Fruit fly (Drosophila melanogaster) whole organism, pupa: ENCODE data around the gene TRAM.

Experiments used
- CG10348 ChIP-seq: fragments of 200-800 bp; sonication (Bioruptor generic); IDR thresholded peaks from 2 replicates; pipeline ENCODE4 v1.3.6; 2022; ENCODE audit warnings: missing biosample characterization, missing genetic modification characterization
- CG12605 ChIP-seq: fragments of 200-800 bp; sonication (Bioruptor generic); IDR thresholded peaks from 2 replicates; pipeline ENCODE4 v1.3.6; 2022; ENCODE audit warnings: missing biosample characterization, missing genetic modification characterization
- CG13204 ChIP-seq: fragments of 200-800 bp; sonication (Bioruptor generic); optimal IDR thresholded peaks from 2 replicates; lab custom pipeline; 2018; ENCODE audit warnings: missing biosample characterization, mild to moderate bottlenecking, missing genetic modification characterization, moderate library complexity
- CG14655 ChIP-seq: fragments of 200-800 bp; sonication (Bioruptor generic); optimal IDR thresholded peaks from 3 replicates; lab custom pipeline; 2017; ENCODE audit warnings: mild to moderate bottlenecking, missing biosample characterization, missing genetic modification reagents, missing genetic modification characterization
- CG15710 ChIP-seq: fragments of 200-800 bp; sonication (Bioruptor generic); optimal IDR thresholded peaks from 2 replicates; lab custom pipeline; 2018; ENCODE audit warnings: missing biosample characterization, mild to moderate bottlenecking, missing genetic modification characterization, moderate library complexity
- CG17806 ChIP-seq: fragments of 200-800 bp; sonication (Bioruptor generic); optimal IDR thresholded peaks from 2 replicates; lab custom pipeline; 2018; ENCODE audit warnings: missing biosample characterization, mild to moderate bottlenecking, missing genetic modification characterization, moderate library complexity
- CG32121 ChIP-seq: fragments of 200-800 bp; sonication (Bioruptor generic); IDR thresholded peaks from 2 replicates; pipeline ENCODE4 v1.3.6; 2022; ENCODE audit warnings: missing biosample characterization, missing genetic modification characterization
- CG34367 ChIP-seq: fragments of 200-800 bp; sonication (Bioruptor generic); optimal IDR thresholded peaks from 2 replicates; lab custom pipeline; 2018; ENCODE audit warnings: missing biosample characterization, mild to moderate bottlenecking, missing genetic modification characterization
- CG4496 ChIP-seq: fragments of 200-800 bp; sonication (Bioruptor generic); IDR thresholded peaks from 3 replicates; pipeline ENCODE4 v1.3.6; 2022; ENCODE audit warnings: missing biosample characterization, missing genetic modification characterization
- CG8159 ChIP-seq: fragments of 200-800 bp; sonication (Bioruptor generic); optimal IDR thresholded peaks from 3 replicates; lab custom pipeline; 2018; ENCODE audit warnings: missing biosample characterization, mild to moderate bottlenecking, missing genetic modification characterization, moderate library complexity
- CG8301 ChIP-seq: fragments of 200-800 bp; sonication (Bioruptor generic); optimal IDR thresholded peaks from 2 replicates; lab custom pipeline; 2018; ENCODE audit warnings: missing biosample characterization, mild to moderate bottlenecking, missing genetic modification characterization
- CG9948 ChIP-seq: fragments of 200-800 bp; sonication (Bioruptor generic); optimal IDR thresholded peaks from 2 replicates; lab custom pipeline; 2018; ENCODE audit warnings: missing biosample characterization, mild to moderate bottlenecking, missing genetic modification characterization, moderate library complexity
- D1 ChIP-seq: fragments of 200-800 bp; sonication (Bioruptor generic); optimal IDR thresholded peaks from 2 replicates; lab custom pipeline; 2018; ENCODE audit warnings: missing biosample characterization, mild to moderate bottlenecking, missing genetic modification characterization, moderate library complexity
- EcR ChIP-seq: fragments of 200-800 bp; sonication (Bioruptor generic); optimal IDR thresholded peaks from 3 replicates; lab custom pipeline; 2019; ENCODE audit warnings: missing biosample characterization, missing genetic modification characterization, mild to moderate bottlenecking, moderate library complexity, missing genetic modification reagents
- Ets98B ChIP-seq: fragments of 200-800 bp; sonication (Bioruptor generic); IDR thresholded peaks from 2 replicates; pipeline ENCODE4 v1.3.6; 2022; ENCODE audit warnings: missing biosample characterization, missing genetic modification characterization
- Pif1A ChIP-seq: fragments of 200-800 bp; sonication (Bioruptor generic); optimal IDR thresholded peaks from 3 replicates; lab custom pipeline; 2016; ENCODE audit warnings: missing biosample characterization, missing genetic modification characterization
- Pif1B ChIP-seq: fragments of 200-800 bp; sonication (Bioruptor generic); optimal IDR thresholded peaks from 3 replicates; lab custom pipeline; 2016; ENCODE audit warnings: missing biosample characterization, missing genetic modification characterization
- Snoo ChIP-seq: fragments of 200-800 bp; sonication (Bioruptor generic); optimal IDR thresholded peaks from 3 replicates; lab custom pipeline; 2017; ENCODE audit warnings: missing biosample characterization, mild to moderate bottlenecking, missing genetic modification characterization, inconsistent platforms
- fd96Ca ChIP-seq: fragments of 200-800 bp; sonication (Bioruptor generic); IDR thresholded peaks from 3 replicates; pipeline ENCODE4 v1.3.6; 2022; ENCODE audit warnings: missing biosample characterization, missing genetic modification characterization
- gl ChIP-seq: fragments of 200-800 bp; sonication (Bioruptor generic); optimal IDR thresholded peaks from 2 replicates; lab custom pipeline; 2018; ENCODE audit warnings: missing biosample characterization, mild to moderate bottlenecking, missing genetic modification characterization
- rn ChIP-seq: fragments of 200-800 bp; sonication (Bioruptor generic); IDR thresholded peaks from 2 replicates; pipeline ENCODE4 v1.3.6; 2022; ENCODE audit warnings: missing biosample characterization, missing genetic modification characterization

The TRAM gene

DNA sequence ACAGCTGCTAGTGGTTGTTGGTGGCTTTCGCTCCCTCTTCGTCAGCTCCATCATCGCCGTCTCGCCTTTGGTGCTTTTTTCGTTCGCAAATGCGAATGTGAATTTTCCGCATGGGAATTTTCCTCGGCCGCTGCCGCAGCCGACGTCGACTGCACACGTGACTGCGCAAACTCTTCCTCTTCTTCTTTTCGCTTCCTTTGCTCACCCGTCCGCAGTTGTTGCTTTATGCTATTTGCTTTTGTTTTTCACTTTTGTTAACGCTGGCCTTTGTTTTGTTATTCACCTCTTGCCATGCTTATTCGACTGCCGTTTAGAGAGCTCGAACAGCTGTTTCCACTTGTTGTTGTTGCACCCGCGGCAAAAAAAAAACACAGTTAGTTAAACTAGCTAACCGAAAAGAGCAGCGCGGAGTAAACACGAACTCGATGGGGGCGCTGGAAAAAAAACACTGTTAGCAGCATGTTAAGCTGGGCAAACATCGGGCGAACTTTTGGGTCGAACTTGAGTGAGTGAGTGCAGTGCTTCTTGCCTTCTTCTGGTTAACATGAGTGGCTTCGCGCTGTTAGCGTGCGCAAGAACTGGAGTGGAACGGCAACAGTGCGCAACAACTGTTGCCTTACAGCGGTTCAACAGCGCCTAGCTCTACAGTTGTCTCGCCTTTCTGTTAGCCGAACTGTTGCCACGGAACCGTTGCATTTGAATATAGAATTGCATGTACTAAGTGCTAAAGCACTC lies 26.1 kb upstream of the TRAM start:
- peak; percentile 6 for TF ChIP-seq Pif1B
- TF ChIP-seq CG4496 (GFP tag; lab: Robert Waterston, UW) = 0 out of 3 replicates have a peak, but pooled peaks have one; percentile 5
- no peak for TF ChIP-seq CG10348 (GFP tag; lab: Robert Waterston, UW)
- TF ChIP-seq Snoo (tag; lab: Kevin White, UChicago) = no peak
- TF ChIP-seq D1 (tag; lab: Kevin White, UChicago) = no peak
- no peak for TF ChIP-seq CG32121 (GFP tag; lab: Robert Waterston, UW)
- TF ChIP-seq EcR (GFP tag; lab: Kevin White, UChicago) = peak; percentile 54
- no peak for TF ChIP-seq Ets98B (GFP tag; lab: Robert Waterston, UW)

DNA sequence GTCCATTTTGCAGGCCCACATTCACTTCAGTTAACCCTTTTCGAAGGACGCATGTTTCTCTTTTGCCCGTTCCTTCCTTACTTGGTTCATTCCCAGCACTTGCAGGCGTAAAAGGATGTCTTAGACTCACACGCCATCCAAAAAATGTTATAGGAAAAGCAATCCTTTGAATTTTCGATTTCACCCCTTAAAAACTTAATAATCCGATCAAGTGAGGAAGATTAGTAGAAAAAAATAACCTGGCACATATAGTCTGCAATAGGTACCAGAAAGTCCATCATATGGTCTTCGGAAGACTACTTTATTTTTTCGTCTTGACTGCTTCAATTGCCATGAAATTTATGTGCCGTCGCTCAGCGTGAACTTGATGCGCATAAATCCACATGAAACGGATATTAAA lies 13.7 kb upstream of the TRAM start:
- TF ChIP-seq CG8159 (tag; lab: Kevin White, UChicago) = no peak
- TF ChIP-seq CG17806 (tag; lab: Kevin White, UChicago) = no peak
- no peak for TF ChIP-seq Pif1A (GFP tag; lab: Kevin White, UChicago)
- TF ChIP-seq EcR (GFP tag; lab: Kevin White, UChicago) = no peak
- no peak for TF ChIP-seq D1 (tag; lab: Kevin White, UChicago)
- TF ChIP-seq CG14655 (GFP tag; lab: Kevin White, UChicago) = no peak
- no peak for TF ChIP-seq gl (tag; lab: Kevin White, UChicago)
- no peak for TF ChIP-seq CG32121 (GFP tag; lab: Robert Waterston, UW)
- TF ChIP-seq rn = no peak
- TF ChIP-seq fd96Ca (GFP tag; lab: Robert Waterston, UW) = no peak
- TF ChIP-seq CG13204 (GFP tag; lab: Kevin White, UChicago) = no peak

DNA sequence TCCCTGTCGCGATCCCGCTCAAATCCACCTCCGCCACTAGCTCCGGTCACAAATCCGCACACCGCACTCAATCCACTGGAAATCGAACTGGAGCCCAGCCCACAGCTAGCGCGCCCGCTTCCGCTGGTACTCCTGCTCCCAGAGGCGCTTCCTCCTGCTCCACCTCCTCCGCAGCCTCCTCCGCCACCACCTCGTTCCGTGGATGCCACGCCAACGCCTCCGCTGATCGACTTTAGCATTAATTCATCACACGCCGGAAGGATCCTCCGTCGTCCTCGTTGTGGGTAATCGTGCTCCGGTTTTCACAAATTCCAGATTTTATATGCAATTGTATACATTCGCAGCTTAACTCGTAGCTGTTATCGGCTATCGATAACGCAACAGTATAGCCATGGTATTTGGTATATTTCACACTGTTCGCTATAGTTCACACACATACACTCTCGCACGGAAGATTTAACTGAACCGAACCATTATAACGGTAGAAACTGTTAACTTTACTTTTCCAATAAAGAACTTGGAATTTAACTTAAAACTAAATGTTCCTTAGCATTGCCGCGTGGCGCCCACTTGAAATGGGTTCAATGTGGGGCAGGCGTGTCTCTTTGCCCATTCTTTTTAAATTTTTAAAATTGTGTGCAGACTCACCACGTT lies 7.7 kb upstream of the TRAM start, which contains the start of gene Lztr1:
Gene Lztr1 (minus strand): TSS at position 374 of the 654 bp plus-strand sequence.
- no peak for TF ChIP-seq CG8159 (tag; lab: Kevin White, UChicago)
- no peak for TF ChIP-seq CG8301 (tag; lab: Kevin White, UChicago)
- TF ChIP-seq gl (tag; lab: Kevin White, UChicago) = no peak
- no peak for TF ChIP-seq CG4496 (GFP tag; lab: Robert Waterston, UW)
- no peak for TF ChIP-seq D1 (tag; lab: Kevin White, UChicago)
- no peak for TF ChIP-seq CG9948 (tag; lab: Kevin White, UChicago)
- TF ChIP-seq CG14655 (GFP tag; lab: Kevin White, UChicago) = no peak
- no peak for TF ChIP-seq CG15710 (tag; lab: Kevin White, UChicago)
- no peak for TF ChIP-seq rn
- no peak for TF ChIP-seq CG34367 (tag; lab: Kevin White, UChicago)
- TF ChIP-seq CG12605 (GFP tag; lab: Robert Waterston, UW) = no peak
- no peak for TF ChIP-seq Ets98B (GFP tag; lab: Robert Waterston, UW)

DNA sequence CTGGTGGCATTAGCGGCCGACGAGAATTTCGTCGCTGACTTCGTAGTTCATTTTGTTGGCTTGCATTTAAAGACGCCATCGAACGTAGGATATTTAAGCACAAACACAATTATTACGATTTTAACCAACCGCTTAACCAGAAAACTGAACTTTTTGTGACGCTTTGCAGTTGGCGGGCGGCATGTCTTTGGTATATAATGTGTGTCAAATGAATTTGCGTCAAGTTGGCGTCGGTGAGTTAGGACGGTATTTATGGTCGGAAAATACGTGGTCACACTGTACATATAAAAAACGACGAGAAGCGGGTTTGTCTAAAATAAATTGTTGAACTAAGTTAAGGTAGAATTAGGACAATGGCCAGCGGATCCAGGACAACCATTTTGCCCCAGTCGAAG lies 7.2 kb upstream of the TRAM start, which contains the start of the genes CG43867 and MED22:
Gene CG43867 (minus strand): TSS at position 113 of the 395 bp plus-strand sequence.
Gene MED22 (plus strand): TSS at position 277 of the 395 bp plus-strand sequence.
- TF ChIP-seq fd96Ca (GFP tag; lab: Robert Waterston, UW) = no peak
- TF ChIP-seq CG14655 (GFP tag; lab: Kevin White, UChicago) = no peak
- TF ChIP-seq D1 (tag; lab: Kevin White, UChicago) = no peak
- no peak for TF ChIP-seq CG15710 (tag; lab: Kevin White, UChicago)
- TF ChIP-seq CG8301 (tag; lab: Kevin White, UChicago) = no peak
- TF ChIP-seq EcR (GFP tag; lab: Kevin White, UChicago) = no peak
- TF ChIP-seq CG12605 (GFP tag; lab: Robert Waterston, UW) = no peak

DNA sequence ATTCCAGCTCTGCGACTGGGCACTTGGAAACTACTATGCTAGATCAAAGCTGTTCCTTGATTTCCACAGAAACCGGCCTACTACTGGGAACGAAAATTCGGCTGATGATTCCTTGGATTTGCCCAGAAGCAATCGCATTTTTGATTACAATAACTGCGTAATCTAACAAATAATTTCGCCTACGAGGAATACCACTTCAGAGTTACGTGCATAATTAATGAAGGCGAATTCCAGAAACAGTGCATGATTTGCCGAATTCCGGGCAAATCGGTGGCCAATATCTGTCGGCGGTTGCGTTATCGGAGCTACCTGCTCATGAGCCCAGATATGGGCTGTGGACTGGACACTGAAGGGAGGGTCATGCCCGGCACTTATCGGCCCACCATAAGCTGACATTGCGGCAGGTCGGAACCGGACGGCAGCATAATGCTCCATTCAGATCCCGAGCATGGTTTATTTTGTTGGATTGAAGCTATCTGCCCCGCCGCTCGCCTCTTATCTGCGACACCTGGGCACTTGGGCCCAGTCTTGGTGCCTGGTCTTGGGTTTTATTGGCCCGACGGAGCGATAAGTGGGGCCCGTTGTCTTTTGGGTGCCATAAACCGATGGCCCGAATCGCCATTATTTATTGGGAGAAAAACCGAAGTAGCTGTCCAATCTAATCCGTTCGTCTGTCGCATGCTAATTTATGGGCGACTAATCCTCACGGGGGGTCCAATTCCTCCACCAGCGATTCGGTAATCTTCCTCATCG lies 4.8 kb upstream of the TRAM start, which contains the start of gene CG3708:
Gene CG3708 (minus strand): TSS at position 51 of the 753 bp plus-strand sequence.
- TF ChIP-seq CG14655 (GFP tag; lab: Kevin White, UChicago) = no peak
- no peak for TF ChIP-seq CG12605 (GFP tag; lab: Robert Waterston, UW)
- no peak for TF ChIP-seq CG8159 (tag; lab: Kevin White, UChicago)
- TF ChIP-seq Pif1B = no peak
- TF ChIP-seq D1 (tag; lab: Kevin White, UChicago) = no peak
- no peak for TF ChIP-seq CG34367 (tag; lab: Kevin White, UChicago)
- TF ChIP-seq CG8301 (tag; lab: Kevin White, UChicago) = no peak
- TF ChIP-seq CG4496 (GFP tag; lab: Robert Waterston, UW) = no peak
- no peak for TF ChIP-seq CG10348 (GFP tag; lab: Robert Waterston, UW)
